Fruit fly (Drosophila melanogaster) whole organism, wandering third instar larva: Measurements from ENCODE around the gene CG8668.

Source experiments
- CrebA ChIP-seq: fragments of 200-800 bp; sonication (Bioruptor generic); optimal IDR thresholded peaks from 2 replicates; lab custom pipeline; 2016; ENCODE audit warnings: missing biosample characterization, mild to moderate bottlenecking, missing genetic modification characterization, borderline replicate concordance
- Dfd ChIP-seq: fragments of >200 bp; optimal IDR thresholded peaks from 2 replicates; lab custom pipeline; 2017; ENCODE audit warnings: missing biosample characterization, missing genetic modification characterization
- Dif ChIP-seq: fragments of 200-275, 200-300 bp; sonication (Bioruptor generic); optimal IDR thresholded peaks from 2 replicates; lab custom pipeline; 2018; ENCODE audit warnings: missing biosample characterization, missing genetic modification characterization; ENCODE audit not compliant: partially characterized antibody
- Hr78 ChIP-seq: fragments of >200 bp; optimal IDR thresholded peaks from 2 replicates; lab custom pipeline; 2017; ENCODE audit warnings: missing biosample characterization, missing genetic modification characterization
- Rel ChIP-seq, 2 experiments: fragments of 200-800 bp; sonication (Bioruptor generic) in 1 of 2; optimal IDR thresholded peaks; 2 replicates in 1 of 2; 3 replicates in 1 of 2; lab custom pipeline; 2016 to 2019; ENCODE audit warnings: mild to moderate bottlenecking in 2 of 2, missing biosample characterization in 2 of 2, missing genetic modification characterization in 2 of 2, moderate library complexity in 1 of 2
- Sp1 ChIP-seq: fragments of 200-800 bp; sonication (Bioruptor generic); optimal IDR thresholded peaks from 3 replicates; lab custom pipeline; 2019; ENCODE audit warnings: missing biosample characterization, mild to moderate bottlenecking, missing genetic modification characterization, moderate library complexity
- foxo ChIP-seq, 2 experiments: fragments of 200-800 bp; sonication (Bioruptor generic); optimal IDR thresholded peaks; 2 replicates in 1 of 2; 3 replicates in 1 of 2; lab custom pipeline; 2016 to 2017; ENCODE audit warnings: missing biosample characterization in 2 of 2, missing genetic modification characterization in 2 of 2
- lola ChIP-seq: fragments of >200 bp; optimal IDR thresholded peaks from 2 replicates; lab custom pipeline; 2017; ENCODE audit warnings: missing biosample characterization, missing genetic modification characterization
- pan ChIP-seq: fragments of >200 bp; optimal IDR thresholded peaks from 2 replicates; lab custom pipeline; 2017
- psq ChIP-seq: fragments of 200-800 bp; sonication (Bioruptor generic); optimal IDR thresholded peaks from 3 replicates; lab custom pipeline; 2017; ENCODE audit warnings: missing biosample characterization, mild to moderate bottlenecking, missing genetic modification characterization, moderate library complexity
- usp ChIP-seq: fragments of >200 bp; optimal IDR thresholded peaks from 2 replicates; lab custom pipeline; 2017; ENCODE audit warnings: missing biosample characterization, missing genetic modification characterization

DNA sequence CACCGCTTCAGTTG is 43.6 kb upstream of the CG8668 start, which contains the start of gene Bsg:
- no peak for TF ChIP-seq Rel (GFP tag; optimal IDR thresholded peaks at IDR 0.05; lab: Kevin White, UChicago)
- TF ChIP-seq Rel (tag; optimal IDR thresholded peaks at IDR 0.05; lab: Kevin White, UChicago) = no peak
- no peak for TF ChIP-seq CrebA
- no peak for TF ChIP-seq Dif (GFP tag; lab: Kevin White, UChicago)
- no peak for TF ChIP-seq Sp1 (GFP tag; lab: Kevin White, UChicago)
- TF ChIP-seq foxo (GFP tag; optimal IDR thresholded peaks at IDR 0.05; lab: Kevin White, UChicago) = no peak
- no peak for TF ChIP-seq usp (GFP tag; lab: Kevin White, UChicago)
- no peak for TF ChIP-seq Hr78 (GFP tag; lab: Kevin White, UChicago)
- no peak for TF ChIP-seq lola
- TF ChIP-seq psq (GFP tag; lab: Kevin White, UChicago) = no peak
- TF ChIP-seq Dfd (GFP tag; lab: Kevin White, UChicago) = no peak
- TF ChIP-seq pan = no peak
